Worm (Caenorhabditis elegans): ENCODE results near the gene lgg-2.

Gene lgg-2

DNA sequence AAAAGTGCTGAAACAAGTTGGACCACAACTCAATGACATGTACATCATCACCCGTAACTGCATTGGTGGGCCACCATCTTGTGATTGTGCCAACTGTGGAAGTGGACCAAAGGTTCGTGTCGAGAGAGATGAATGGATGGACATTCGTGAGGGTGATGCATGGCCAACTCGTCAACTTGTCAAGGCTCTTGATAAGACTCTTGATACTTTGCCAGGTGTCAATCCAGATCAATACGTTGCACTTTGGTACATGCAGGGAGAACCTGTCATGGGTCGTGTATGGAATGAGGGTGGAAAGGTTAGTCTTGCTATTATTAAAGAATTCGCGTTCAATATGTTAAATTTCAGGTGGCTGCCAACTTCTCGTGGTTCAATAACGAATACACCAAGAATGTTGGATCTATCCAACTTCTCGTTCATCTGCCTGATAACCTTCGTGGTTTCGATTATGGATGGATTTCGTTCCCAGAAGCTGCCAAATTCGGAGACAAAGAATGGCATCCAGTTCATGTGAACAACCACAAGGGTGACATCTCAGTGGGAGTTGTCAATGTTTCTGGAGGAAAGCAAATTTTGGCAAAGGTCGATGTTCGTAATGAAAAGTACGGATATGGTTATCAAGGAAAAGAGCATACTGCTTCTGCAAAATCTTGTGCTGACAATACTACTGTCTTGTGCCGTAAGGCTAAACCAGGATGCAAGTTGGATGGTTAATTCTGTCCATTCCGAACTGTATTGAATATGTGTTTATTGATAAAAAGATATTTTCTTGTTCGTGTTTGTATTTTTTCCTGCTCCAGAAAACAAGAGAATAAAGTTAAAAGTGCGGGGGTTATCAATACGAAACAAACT lies 14.9 kb upstream of the lgg-2 start:
- TF ChIP-seq nfya-1 (tag; optimal IDR thresholded peaks at IDR 0.05; ENCODE audit: borderline replicate concordance, insufficient read depth), result peak; percentile 54
- no peak for TF ChIP-seq F37B4.10 (GFP tag; IDR thresholded peaks at IDR 0.05)
- TF ChIP-seq zim-3 (tag; optimal IDR thresholded peaks at IDR 0.05), result peak; percentile 59
- no peak for TF ChIP-seq attf-3 (GFP tag; conservative IDR thresholded peaks at IDR 0.05)

DNA sequence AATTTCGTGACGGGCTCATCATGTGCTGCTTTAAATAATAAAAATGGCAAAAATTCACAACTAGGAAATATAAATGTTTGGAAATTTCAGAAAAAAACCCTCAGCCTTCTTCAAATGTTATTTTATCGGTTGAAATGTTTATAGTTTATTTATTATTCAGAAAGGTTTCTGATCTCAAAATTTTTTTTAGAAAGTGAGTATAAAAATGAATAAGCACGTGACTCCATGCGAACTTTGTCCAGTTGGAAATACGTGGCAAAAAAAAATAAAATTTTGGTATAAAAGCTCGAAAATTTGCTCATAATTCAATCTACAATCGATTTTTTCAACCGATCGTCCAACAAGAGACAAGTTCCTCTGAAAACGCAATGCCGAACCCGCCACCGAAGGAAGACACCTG lies 13.8 kb upstream of the lgg-2 start, which contains the start of gene nsph-3.1:
Gene nsph-3.1 (plus strand): TSS at position 301 of the 400 bp plus-strand sequence.
- TF ChIP-seq sdz-38 (tag; optimal IDR thresholded peaks at IDR 0.05) (no peak), attf-3 (GFP tag; conservative IDR thresholded peaks at IDR 0.05) (no peak), tbp1 (GFP tag; optimal IDR thresholded peaks at IDR 0.05) (no peak), ets-4 (GFP tag; optimal IDR thresholded peaks at IDR 0.05) (no peak), attf-6 (GFP tag; IDR thresholded peaks at IDR 0.05) (no peak), ceh-79 (tag; optimal IDR thresholded peaks at IDR 0.05) (no peak), pha-4 (tag; optimal IDR thresholded peaks at IDR 0.05) (no peak), aptf-2 (GFP tag; conservative IDR thresholded peaks at IDR 0.05) (no peak), athp-1 (tag; optimal IDR thresholded peaks at IDR 0.05) (no peak), T26A5.8 (tag; optimal IDR thresholded peaks at IDR 0.05) (no peak)

DNA sequence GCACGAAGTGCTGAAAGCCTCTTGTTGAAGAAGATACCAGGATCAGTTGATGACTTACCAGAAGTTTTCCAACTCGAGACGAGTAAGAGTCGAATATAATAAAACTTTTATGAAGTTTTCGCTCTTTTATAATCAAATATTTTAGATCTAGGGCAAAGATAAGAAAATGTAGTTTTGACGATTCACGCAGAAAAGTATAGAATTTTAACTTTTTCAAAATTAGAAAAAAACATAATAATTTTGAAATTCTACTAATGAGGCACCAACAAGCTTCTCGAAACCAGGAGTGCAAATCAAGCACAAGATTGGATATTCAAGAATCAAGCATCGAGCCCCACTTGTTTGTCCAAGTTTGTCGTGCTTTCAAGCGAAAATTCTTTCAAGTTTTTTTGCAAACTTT lies 13.1 kb upstream of the lgg-2 start, which contains the start of gene Y69E1A.1:
Gene Y69E1A.1 (minus strand): TSS at position 101 of the 400 bp plus-strand sequence.
- no peak for TF ChIP-seq dpff-1 (tag; optimal IDR thresholded peaks at IDR 0.05)

DNA sequence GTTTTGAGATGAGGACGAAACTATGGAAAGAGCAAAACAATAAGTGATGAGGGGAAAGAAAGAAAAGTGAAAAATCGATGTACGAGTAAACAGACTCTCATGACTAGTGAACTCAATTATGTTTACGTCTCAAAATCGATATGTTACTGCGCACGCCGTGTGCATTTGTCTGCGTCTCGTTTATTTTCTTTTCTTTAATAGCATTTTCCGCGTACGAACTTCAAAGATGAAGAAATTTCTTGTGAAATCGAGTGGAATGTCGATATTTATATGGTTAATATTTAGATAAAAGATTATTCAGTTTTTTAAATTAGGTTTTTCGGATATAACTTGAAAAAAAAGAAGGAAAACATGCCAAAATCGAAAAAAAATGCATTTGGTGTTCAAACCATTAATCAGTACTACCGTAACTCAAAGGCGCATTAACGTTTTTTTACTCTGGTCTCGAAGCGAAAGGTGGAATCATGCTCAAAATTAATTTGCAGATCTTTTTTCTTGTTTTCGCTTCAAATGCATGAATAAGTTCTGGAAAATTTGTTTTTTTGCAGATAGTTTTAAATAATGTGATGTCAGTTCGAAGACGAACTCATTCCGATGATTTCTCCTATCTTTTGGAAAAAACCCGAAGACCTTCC lies 1.3 kb upstream of the lgg-2 start, which contains the start of gene fic-1:
Gene fic-1 (plus strand): TSS at position 549 of the 635 bp plus-strand sequence.
- TF ChIP-seq unc-62 (GFP tag; optimal IDR thresholded peaks at IDR 0.05), result peak; percentile 48
- no peak for TF ChIP-seq nhr-80 (tag; optimal IDR thresholded peaks at IDR 0.05)
- no peak for TF ChIP-seq tbx-9 (tag; optimal IDR thresholded peaks at IDR 0.05; ENCODE audit: borderline replicate concordance)
- 0 out of 2 replicates have a peak, but pooled peaks have one; percentile 41 for TF ChIP-seq nfyb-1 (GFP tag; IDR thresholded peaks at IDR 0.05)
- TF ChIP-seq atf-7 (tag; optimal IDR thresholded peaks at IDR 0.05), result no peak
- peak; percentile 21 for TF ChIP-seq F23B12.7 (tag; optimal IDR thresholded peaks at IDR 0.05; ENCODE audit: insufficient read depth)
- no peak for TF ChIP-seq F57C9.4 (tag; optimal IDR thresholded peaks at IDR 0.05)
- no peak for TF ChIP-seq hlh-12 (tag; optimal IDR thresholded peaks at IDR 0.05)
- no peak for TF ChIP-seq attf-6 (GFP tag; IDR thresholded peaks at IDR 0.05)
- TF ChIP-seq lin-35 (GFP tag; optimal IDR thresholded peaks at IDR 0.05), result peak in 1 of 3 experiments; percentile 64
- TF ChIP-seq Y95B8A.8 (GFP tag; IDR thresholded peaks at IDR 0.05), result no peak
- TF ChIP-seq hrde-1 (tag; optimal IDR thresholded peaks at IDR 0.05; ENCODE audit: borderline replicate concordance), result no peak
- TF ChIP-seq cebp-1 (GFP tag; IDR thresholded peaks at IDR 0.05), result peak; percentile 48; the same call in 1 of the 2 replicates
- TF ChIP-seq cebp-1 (tag; optimal IDR thresholded peaks at IDR 0.05), result peak; percentile 90
- peak; percentile 59 for TF ChIP-seq ztf-18 (tag; optimal IDR thresholded peaks at IDR 0.05)
- no peak for TF ChIP-seq let-526 (GFP tag; IDR thresholded peaks at IDR 0.05)
- TF ChIP-seq lir-1 (GFP tag; conservative IDR thresholded peaks at IDR 0.05), result no peak
- peak; percentile 86 for TF ChIP-seq madf-6 (GFP tag; IDR thresholded peaks at IDR 0.05)
- no peak for TF ChIP-seq unc-130 (GFP tag; optimal IDR thresholded peaks at IDR 0.05)
- TF ChIP-seq efl-1 (GFP tag; optimal IDR thresholded peaks at IDR 0.05), result no peak
- TF ChIP-seq hsf-1 (GFP tag; IDR thresholded peaks at IDR 0.05), result no peak
- TF ChIP-seq mes-4 (tag; optimal IDR thresholded peaks at IDR 0.05), result no peak
- peak; percentile 31 for TF ChIP-seq ceh-27 (GFP tag; optimal IDR thresholded peaks at IDR 0.05)
- TF ChIP-seq let-607 (tag; optimal IDR thresholded peaks at IDR 0.05), result no peak
- TF ChIP-seq mxl-1 (tag; optimal IDR thresholded peaks at IDR 0.05), result no peak
- TF ChIP-seq nhr-179 (tag; optimal IDR thresholded peaks at IDR 0.05), result no peak
- no peak for TF ChIP-seq ztf-28 (GFP tag; IDR thresholded peaks at IDR 0.05)
- no peak for TF ChIP-seq ztf-25 (GFP tag; IDR thresholded peaks at IDR 0.05)
- TF ChIP-seq aptf-2 (GFP tag; conservative IDR thresholded peaks at IDR 0.05), result no peak

Data from whole organism, young adult.